Worm (Caenorhabditis elegans): Measurements from ENCODE around the gene hyl-1.

The hyl-1 gene

ce11 chrIV:8534189-8534588 is 4.7 kb upstream of the hyl-1 start:
- TF ChIP-seq lsy-2 (tag; optimal IDR thresholded peaks at IDR 0.05) (no peak), tbx-8 (GFP tag; optimal IDR thresholded peaks at IDR 0.05) (no peak), lin-13 (tag; optimal IDR thresholded peaks at IDR 0.05) (no peak), nhr-28 (tag; optimal IDR thresholded peaks at IDR 0.05) (no peak), sptf-1 (tag; optimal IDR thresholded peaks at IDR 0.05) (no peak), nhr-2 (tag; optimal IDR thresholded peaks at IDR 0.05) (no peak), ces-1 (GFP tag; optimal IDR thresholded peaks at IDR 0.05) (no peak), ztf-11 (tag; optimal IDR thresholded peaks at IDR 0.05) (no peak), blmp-1 (tag; optimal IDR thresholded peaks at IDR 0.05) (no peak), pha-4 (tag; optimal IDR thresholded peaks at IDR 0.05) (no peak)

DNA sequence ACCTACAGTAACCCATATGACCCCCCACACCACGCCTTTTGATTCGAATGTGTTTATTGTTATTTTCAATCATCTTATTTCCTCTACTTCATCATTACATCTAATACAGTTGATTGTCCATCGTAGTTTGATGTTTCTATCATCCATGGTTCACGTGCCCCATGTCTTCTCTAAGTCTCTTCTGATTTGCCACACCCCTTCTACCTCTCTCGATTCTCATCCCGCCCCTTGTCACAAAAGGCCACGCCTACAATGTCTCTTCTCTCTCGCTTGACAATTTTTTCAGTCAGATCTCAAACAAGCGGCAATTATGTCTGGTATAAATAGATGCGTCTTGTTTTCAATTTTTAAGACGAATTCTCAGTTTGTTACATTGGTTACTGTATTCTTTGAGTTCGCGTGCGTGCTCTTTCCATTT is 3.9 kb upstream of the hyl-1 start:
- TF ChIP-seq lsy-2 (tag; optimal IDR thresholded peaks at IDR 0.05) (no peak), blmp-1 (tag; optimal IDR thresholded peaks at IDR 0.05) (no peak), lin-32 (GFP tag; optimal IDR thresholded peaks at IDR 0.05) (no peak), sptf-1 (tag; optimal IDR thresholded peaks at IDR 0.05) (no peak), ces-1 (GFP tag; optimal IDR thresholded peaks at IDR 0.05) (no peak), pha-4 (tag; optimal IDR thresholded peaks at IDR 0.05) (no peak), snpc-4 (tag; optimal IDR thresholded peaks at IDR 0.05) (no peak), zip-8 (tag; optimal IDR thresholded peaks at IDR 0.05) (no peak), flh-1 (GFP tag; optimal IDR thresholded peaks at IDR 0.05) (no peak), ceh-83 (GFP tag; optimal IDR thresholded peaks at IDR 0.05) (no peak), mls-2 (tag; optimal IDR thresholded peaks at IDR 0.05) (no peak), mab-5 (tag; optimal IDR thresholded peaks at IDR 0.05) (no peak), nhr-28 (tag; optimal IDR thresholded peaks at IDR 0.05) (no peak), nhr-12 (tag; optimal IDR thresholded peaks at IDR 0.05) (no peak), nhr-76 (tag; optimal IDR thresholded peaks at IDR 0.05) (no peak), M03D4.4 (tag; optimal IDR thresholded peaks at IDR 0.05) (no peak), unc-120 (tag; optimal IDR thresholded peaks at IDR 0.05; ENCODE audit: poor library complexity, severe bottlenecking) (no peak)

ce11 chrIV:8535946-8536345 is 3.0 kb upstream of the hyl-1 start:
- TF ChIP-seq mls-2 (tag; optimal IDR thresholded peaks at IDR 0.05) (no peak), blmp-1 (tag; optimal IDR thresholded peaks at IDR 0.05) (no peak), unc-120 (tag; optimal IDR thresholded peaks at IDR 0.05; ENCODE audit: poor library complexity, severe bottlenecking) (no peak), flh-1 (GFP tag; optimal IDR thresholded peaks at IDR 0.05) (no peak), ham-2 (GFP tag; optimal IDR thresholded peaks at IDR 0.05) (no peak), M03D4.4 (tag; optimal IDR thresholded peaks at IDR 0.05) (no peak), pha-4 (tag; optimal IDR thresholded peaks at IDR 0.05) (no peak), mep-1 (tag; optimal IDR thresholded peaks at IDR 0.05) (no peak), sem-2 (GFP tag; optimal IDR thresholded peaks at IDR 0.05) (no peak), tbx-8 (GFP tag; optimal IDR thresholded peaks at IDR 0.05) (no peak), drap-1 (GFP tag; optimal IDR thresholded peaks at IDR 0.05) (no peak), nhr-76 (tag; optimal IDR thresholded peaks at IDR 0.05) (no peak), ceh-43 (GFP tag; optimal IDR thresholded peaks at IDR 0.05) (no peak), ces-1 (GFP tag; optimal IDR thresholded peaks at IDR 0.05) (no peak), lsy-2 (tag; optimal IDR thresholded peaks at IDR 0.05) (no peak)

- TF ChIP-seq bed-3 (GFP tag; optimal IDR thresholded peaks at IDR 0.05) (no peak), nhr-28 (tag; optimal IDR thresholded peaks at IDR 0.05) (no peak), ham-2 (GFP tag; optimal IDR thresholded peaks at IDR 0.05) (no peak), cnd-1 (tag; optimal IDR thresholded peaks at IDR 0.05) (no peak), snpc-4 (tag; optimal IDR thresholded peaks at IDR 0.05) (no peak), unc-62 (GFP tag; optimal IDR thresholded peaks at IDR 0.05) (no peak)
Measured at ce11 chrIV:8538011-8538658, 788 bp upstream of the hyl-1 start.

- TF ChIP-seq lin-32 (GFP tag; optimal IDR thresholded peaks at IDR 0.05) = no peak
- no peak for TF ChIP-seq nhr-28 (tag; optimal IDR thresholded peaks at IDR 0.05)
- TF ChIP-seq elt-3 (tag; optimal IDR thresholded peaks at IDR 0.05) = no peak
- no peak for TF ChIP-seq bed-3 (GFP tag; optimal IDR thresholded peaks at IDR 0.05)
- TF ChIP-seq nhr-12 (tag; optimal IDR thresholded peaks at IDR 0.05) = no peak
- no peak for TF ChIP-seq flh-1 (GFP tag; optimal IDR thresholded peaks at IDR 0.05)
- no peak for TF ChIP-seq nhr-237 (tag; optimal IDR thresholded peaks at IDR 0.05)
- no peak for TF ChIP-seq lsy-2 (tag; optimal IDR thresholded peaks at IDR 0.05)
- no peak for TF ChIP-seq mls-2 (tag; optimal IDR thresholded peaks at IDR 0.05)
- no peak for TF ChIP-seq elt-1 (tag; optimal IDR thresholded peaks at IDR 0.05; ENCODE audit: borderline replicate concordance, insufficient read depth)
- no peak for TF ChIP-seq lin-13 (tag; optimal IDR thresholded peaks at IDR 0.05)
- TF ChIP-seq snpc-4 (tag; optimal IDR thresholded peaks at IDR 0.05) = no peak
- TF ChIP-seq hlh-1 (tag; optimal IDR thresholded peaks at IDR 0.05) = no peak
- no peak for TF ChIP-seq nhr-2 (tag; optimal IDR thresholded peaks at IDR 0.05)
- TF ChIP-seq pha-4 (tag; optimal IDR thresholded peaks at IDR 0.05) = no peak
- no peak for TF ChIP-seq mab-5 (tag; optimal IDR thresholded peaks at IDR 0.05)
Measured at ce11 chrIV:8539645-8540044, 722 bp downstream of the hyl-1 start.
